Worm (Caenorhabditis elegans) whole organism, L3 larva: ENCODE data around the gene Y75B12A.2.

Experiments
- R02D3.7 ChIP-seq: fragments of 150-350 bp; optimal IDR thresholded peaks from 2 replicates; lab custom pipeline; 2014; ENCODE audit warnings: missing biosample characterization, missing genetic modification characterization
- ZK546.5 ChIP-seq: sonication (generic microtip); optimal IDR thresholded peaks from 2 replicates; lab custom pipeline; 2017; ENCODE audit warnings: missing biosample characterization, missing genetic modification characterization
- aly-2 ChIP-seq: fragments of 150-350 bp; optimal IDR thresholded peaks from 2 replicates; lab custom pipeline; 2014; ENCODE audit warnings: missing biosample characterization, missing genetic modification characterization
- ama-1 ChIP-seq: fragments of 150-350 bp; optimal IDR thresholded peaks from 2 replicates; lab custom pipeline; 2018
- ceh-16 ChIP-seq: sonication (generic microtip); optimal IDR thresholded peaks from 2 replicates; lab custom pipeline; 2017; ENCODE audit warnings: missing biosample characterization, missing genetic modification characterization
- ceh-28 ChIP-seq: fragments of 150-350 bp; optimal IDR thresholded peaks from 2 replicates; lab custom pipeline; 2014; ENCODE audit warnings: missing biosample characterization, missing genetic modification reagents, missing genetic modification characterization
- ceh-82 ChIP-seq: fragments of 150-350 bp; optimal IDR thresholded peaks from 2 replicates; lab custom pipeline; 2014; ENCODE audit warnings: missing biosample characterization, missing genetic modification characterization
- daf-12 ChIP-seq: fragments of 150-350 bp; optimal IDR thresholded peaks from 2 replicates; lab custom pipeline; 2014; ENCODE audit warnings: missing biosample characterization, missing genetic modification reagents, missing genetic modification characterization
- egl-27 ChIP-seq: sonication (generic microtip); optimal IDR thresholded peaks from 4 replicates; lab custom pipeline; 2017; ENCODE audit warnings: missing biosample characterization, missing genetic modification reagents, missing genetic modification characterization
- egl-5 ChIP-seq: fragments of 150-350 bp; optimal IDR thresholded peaks from 2 replicates; lab custom pipeline; 2017; ENCODE audit warnings: missing biosample characterization, missing genetic modification reagents, missing genetic modification characterization, inconsistent platforms
- elt-1 ChIP-seq: fragments of 150-350 bp; optimal IDR thresholded peaks from 2 replicates; lab custom pipeline; 2014; ENCODE audit warnings: missing biosample characterization, missing genetic modification characterization
- elt-2 ChIP-seq: sonication (generic microtip); optimal IDR thresholded peaks from 2 replicates; lab custom pipeline; 2016; ENCODE audit warnings: missing genetic modification reagents, mild to moderate bottlenecking, missing genetic modification characterization, missing compliant biosample characterization
- elt-3 ChIP-seq, 3 experiments: fragments of 150-350 bp in 1 of 3; sonication (generic microtip) in 2 of 3; optimal IDR thresholded peaks; 2 replicates in 2 of 3; 4 replicates in 1 of 3; lab custom pipeline; 2014 to 2017; ENCODE audit warnings: missing biosample characterization in 3 of 3, missing genetic modification characterization in 3 of 3
- eor-1 ChIP-seq, 2 experiments: fragments of 150-350 bp; optimal IDR thresholded peaks; 2 replicates each; lab custom pipeline; 2014 to 2018; ENCODE audit warnings: missing biosample characterization in 2 of 2, missing genetic modification characterization in 2 of 2
- fkh-10 ChIP-seq: sonication (generic microtip); optimal IDR thresholded peaks from 2 replicates; lab custom pipeline; 2017; ENCODE audit warnings: missing biosample characterization, missing genetic modification reagents, missing genetic modification characterization
- fkh-2 ChIP-seq: fragments of 150-350 bp; optimal IDR thresholded peaks from 2 replicates; lab custom pipeline; 2014; ENCODE audit warnings: missing biosample characterization, missing genetic modification reagents, missing genetic modification characterization
- fos-1 ChIP-seq: fragments of 150-350 bp; optimal IDR thresholded peaks from 2 replicates; lab custom pipeline; 2014; ENCODE audit warnings: missing biosample characterization, missing genetic modification characterization
- hmg-11 ChIP-seq: sonication (generic microtip); optimal IDR thresholded peaks from 2 replicates; lab custom pipeline; 2016; ENCODE audit warnings: missing genetic modification characterization, missing compliant biosample characterization
- jun-1 ChIP-seq: fragments of 150-350 bp; optimal IDR thresholded peaks from 2 replicates; lab custom pipeline; 2014; ENCODE audit warnings: missing biosample characterization, missing genetic modification reagents, missing genetic modification characterization
- lin-15B ChIP-seq: fragments of 150-350 bp; optimal IDR thresholded peaks from 2 replicates; lab custom pipeline; 2014; ENCODE audit warnings: missing biosample characterization, missing genetic modification characterization
- lin-39 ChIP-seq: fragments of 150-350 bp; optimal IDR thresholded peaks from 2 replicates; lab custom pipeline; 2018; ENCODE audit warnings: missing biosample characterization, missing genetic modification reagents, missing genetic modification characterization
- lsy-12 ChIP-seq: sonication (generic microtip); optimal IDR thresholded peaks from 2 replicates; lab custom pipeline; 2016; ENCODE audit warnings: mild to moderate bottlenecking, missing genetic modification characterization, missing compliant biosample characterization
- mdl-1 ChIP-seq: fragments of 150-350 bp; optimal IDR thresholded peaks from 2 replicates; lab custom pipeline; 2014; ENCODE audit warnings: missing biosample characterization, missing genetic modification characterization
- mml-1 ChIP-seq: fragments of 150-350 bp; sonication (generic microtip); optimal IDR thresholded peaks from 3 replicates; lab custom pipeline; 2014; ENCODE audit warnings: missing biosample characterization, missing genetic modification characterization
- nfya-1 ChIP-seq: sonication (generic microtip); optimal IDR thresholded peaks from 2 replicates; lab custom pipeline; 2017; ENCODE audit warnings: missing genetic modification characterization, mild to moderate bottlenecking, missing compliant biosample characterization, antibody characterized with exemption, moderate library complexity; ENCODE audit not compliant: insufficient read depth
- nhr-11 ChIP-seq: fragments of 150-350 bp; optimal IDR thresholded peaks from 2 replicates; lab custom pipeline; 2014; ENCODE audit warnings: missing biosample characterization, missing genetic modification characterization
- nhr-12 ChIP-seq: fragments of 150-350 bp; optimal IDR thresholded peaks from 2 replicates; lab custom pipeline; 2014; ENCODE audit warnings: missing biosample characterization, missing genetic modification characterization
- nhr-23 ChIP-seq: fragments of 150-350 bp; optimal IDR thresholded peaks from 2 replicates; lab custom pipeline; 2014; ENCODE audit warnings: missing biosample characterization, missing genetic modification reagents, missing genetic modification characterization
- nhr-237 ChIP-seq: fragments of 150-350 bp; optimal IDR thresholded peaks from 2 replicates; lab custom pipeline; 2014; ENCODE audit warnings: missing biosample characterization, missing genetic modification characterization
- nhr-25 ChIP-seq: sonication (generic microtip); optimal IDR thresholded peaks from 2 replicates; lab custom pipeline; 2017; ENCODE audit warnings: missing biosample characterization, missing genetic modification characterization
- nhr-43 ChIP-seq: sonication (generic microtip); optimal IDR thresholded peaks from 2 replicates; lab custom pipeline; 2016; ENCODE audit warnings: mild to moderate bottlenecking, missing genetic modification characterization, missing compliant biosample characterization; ENCODE audit not compliant: poor library complexity, severe bottlenecking
- nhr-67 ChIP-seq: fragments of 150-350 bp; optimal IDR thresholded peaks from 2 replicates; lab custom pipeline; 2014; ENCODE audit warnings: missing biosample characterization, missing genetic modification characterization
- nhr-76 ChIP-seq: fragments of 150-350 bp; sonication (generic microtip); optimal IDR thresholded peaks from 5 replicates; lab custom pipeline; 2014; ENCODE audit warnings: missing biosample characterization, missing genetic modification characterization
- nhr-77 ChIP-seq: fragments of 150-350 bp; optimal IDR thresholded peaks from 2 replicates; lab custom pipeline; 2014; ENCODE audit warnings: missing biosample characterization, missing genetic modification characterization
- pha-4 ChIP-seq: fragments of 150-350 bp; optimal IDR thresholded peaks from 2 replicates; lab custom pipeline; 2014; ENCODE audit warnings: missing biosample characterization, missing genetic modification reagents, missing genetic modification characterization
- pqm-1 ChIP-seq: fragments of 150-350 bp; optimal IDR thresholded peaks from 2 replicates; lab custom pipeline; 2017; ENCODE audit warnings: missing biosample characterization, missing genetic modification characterization, inconsistent platforms
- sea-2 ChIP-seq: fragments of 150-350 bp; sonication (generic microtip); optimal IDR thresholded peaks from 4 replicates; lab custom pipeline; 2014; ENCODE audit warnings: missing biosample characterization, missing genetic modification reagents, missing genetic modification characterization
- skn-1 ChIP-seq: fragments of 150-350 bp; optimal IDR thresholded peaks from 2 replicates; lab custom pipeline; 2014; ENCODE audit warnings: missing biosample characterization, missing genetic modification characterization
- snpc-4 ChIP-seq: fragments of 150-350 bp; optimal IDR thresholded peaks from 2 replicates; lab custom pipeline; 2014; ENCODE audit warnings: missing biosample characterization, missing genetic modification characterization
- tbx-2 ChIP-seq: sonication (generic microtip); optimal IDR thresholded peaks from 2 replicates; lab custom pipeline; 2016; ENCODE audit warnings: mild to moderate bottlenecking, missing genetic modification characterization, missing compliant biosample characterization
- unc-39 ChIP-seq: sonication (generic microtip); optimal IDR thresholded peaks from 4 replicates; lab custom pipeline; 2017; ENCODE audit warnings: missing biosample characterization, missing genetic modification characterization
- unc-62 ChIP-seq: fragments of 150-350 bp; sonication (generic microtip); optimal IDR thresholded peaks from 4 replicates; lab custom pipeline; 2014; ENCODE audit warnings: missing biosample characterization, missing genetic modification reagents, missing genetic modification characterization
- ztf-11 ChIP-seq: fragments of 150-350 bp; optimal IDR thresholded peaks from 2 replicates; lab custom pipeline; 2014; ENCODE audit warnings: missing biosample characterization, missing genetic modification characterization
- ztf-4 ChIP-seq: fragments of 150-350 bp; optimal IDR thresholded peaks from 2 replicates; lab custom pipeline; 2014; ENCODE audit warnings: missing biosample characterization, missing genetic modification characterization

The Y75B12A.2 gene

DNA sequence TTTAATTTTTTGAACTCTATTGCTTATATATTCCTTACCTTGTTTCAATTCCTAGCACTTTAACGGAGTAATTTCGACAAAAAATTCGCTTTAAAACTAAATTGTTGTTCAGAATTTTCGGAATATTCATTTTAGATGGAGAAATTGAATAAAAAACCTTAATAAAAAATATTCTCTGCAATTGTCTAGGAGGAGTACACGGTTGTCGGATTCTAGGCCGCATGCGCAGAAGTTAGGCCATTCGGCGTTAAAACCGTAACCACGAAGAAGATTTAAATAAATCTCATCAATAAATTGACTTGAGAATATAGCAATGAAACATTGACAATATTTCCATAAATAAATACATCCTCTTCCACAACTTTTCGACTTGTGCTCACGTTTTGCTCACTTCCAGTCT, 27.1 kb upstream of the Y75B12A.2 start, which contains the start of the genes C01G10.10 and C01G10.9 (continued):
- TF ChIP-seq lsy-12 (no peak), aly-2 (tag; lab: Kevin White, UChicago) (no peak), unc-39 (no peak), fkh-10 (GFP tag; lab: Kevin White, UChicago) (no peak), unc-62 (no peak), nhr-237 (tag; lab: Kevin White, UChicago) (no peak), eor-1 (tag; optimal IDR thresholded peaks at IDR 0.05; lab: Kevin White, UChicago) (peak in 1 of 2 experiments; percentile 67), snpc-4 (peak; percentile 62), elt-3 (tag; optimal IDR thresholded peaks at IDR 0.05; lab: Kevin White, UChicago) (no peak), nhr-11 (tag; lab: Kevin White, UChicago) (no peak), nhr-43 (peak; percentile 91), ama-1 (lab: Kevin White, UChicago) (no peak)

- TF ChIP-seq elt-2 (tag; lab: Kevin White, UChicago) = peak; percentile 15
- peak; percentile 84 for TF ChIP-seq ama-1 (lab: Kevin White, UChicago)
- no peak for TF ChIP-seq snpc-4
- TF ChIP-seq, all 47 proteins: peak for 2
These were observed 25.7 kb upstream of the Y75B12A.2 start for ce11 chrV:15083659-15084058.

- TF ChIP-seq nhr-11 (tag; lab: Kevin White, UChicago) = peak; percentile 11
- peak; percentile 61 for TF ChIP-seq elt-2 (tag; lab: Kevin White, UChicago)
- TF ChIP-seq daf-12 (tag; lab: Kevin White, UChicago) = no peak
- peak in 1 of 2 experiments; percentile 45 for TF ChIP-seq eor-1 (tag; optimal IDR thresholded peaks at IDR 0.05; lab: Kevin White, UChicago)
- peak; percentile 13 for TF ChIP-seq egl-27 (tag; lab: Kevin White, UChicago)
- no peak for TF ChIP-seq elt-3 (tag; optimal IDR thresholded peaks at IDR 0.05; lab: Kevin White, UChicago)
- peak; percentile 82 for TF ChIP-seq pqm-1 (tag; lab: Kevin White, UChicago)
- peak; percentile 87 for TF ChIP-seq snpc-4
- peak; percentile 99 for TF ChIP-seq lin-15B (tag; lab: Kevin White, UChicago)
- TF ChIP-seq ceh-82 = peak; percentile 68
- peak; percentile 87 for TF ChIP-seq egl-5 (tag; lab: Kevin White, UChicago)
- TF ChIP-seq nhr-25 (tag; lab: Kevin White, UChicago) = peak; percentile 86
- peak; percentile 95 for TF ChIP-seq nhr-43
- no peak for TF ChIP-seq aly-2 (tag; lab: Kevin White, UChicago)
- peak; percentile 89 for TF ChIP-seq nfya-1
- TF ChIP-seq fkh-10 (GFP tag; lab: Kevin White, UChicago) = peak; percentile 92
- peak; percentile 77 for TF ChIP-seq ceh-28 (tag; lab: Kevin White, UChicago)
- TF ChIP-seq nhr-67 = no peak
- TF ChIP-seq hmg-11 = peak; percentile 83
- peak; percentile 58 for TF ChIP-seq jun-1
- TF ChIP-seq tbx-2 (tag; lab: Kevin White, UChicago) = peak; percentile 37
- TF ChIP-seq skn-1 = peak; percentile 15
- no peak for TF ChIP-seq nhr-23 (tag; lab: Kevin White, UChicago)
- no peak for TF ChIP-seq fos-1 (tag; lab: Kevin White, UChicago)
- no peak for TF ChIP-seq fkh-2 (tag; lab: Kevin White, UChicago)
- no peak for TF ChIP-seq nhr-12 (tag; lab: Kevin White, UChicago)
- TF ChIP-seq lsy-12 = peak; percentile 85
- TF ChIP-seq ztf-4 (tag; lab: Kevin White, UChicago) = no peak
- no peak for TF ChIP-seq elt-1 (tag; lab: Kevin White, UChicago)
- peak; percentile 75 for TF ChIP-seq lin-39 (tag; lab: Kevin White, UChicago)
- TF ChIP-seq unc-62 = no peak
- TF ChIP-seq mml-1 (tag; lab: Kevin White, UChicago) = no peak
- TF ChIP-seq R02D3.7 (tag; lab: Kevin White, UChicago) = peak; percentile 98
- no peak for TF ChIP-seq sea-2 (GFP tag; lab: Kevin White, UChicago)
- TF ChIP-seq mdl-1 (tag; lab: Kevin White, UChicago) = no peak
- no peak for TF ChIP-seq ceh-16 (tag; lab: Kevin White, UChicago)
- no peak for TF ChIP-seq unc-39
- peak; percentile 0 for TF ChIP-seq nhr-76 (tag; lab: Kevin White, UChicago)
- peak; percentile 37 for TF ChIP-seq nhr-77 (tag; lab: Kevin White, UChicago)
- no peak for TF ChIP-seq ztf-11 (tag; lab: Kevin White, UChicago)
- TF ChIP-seq ZK546.5 (tag; lab: Kevin White, UChicago) = no peak
- peak; percentile 95 for TF ChIP-seq pha-4 (tag; lab: Kevin White, UChicago)
- TF ChIP-seq ama-1 (lab: Kevin White, UChicago) = no peak
These were observed 24.0 kb upstream of the Y75B12A.2 start, which contains the start of the genes ahsa-1 and C01G10.7 for ce11 chrV:15085335-15085800. Gene ahsa-1, minus strand, starts transcription at chrV:15085385. Gene C01G10.7, plus strand, starts transcription at chrV:15085747.
